Worm (Caenorhabditis elegans) whole organism, late embryonic: ENCODE results near the gene his-62.

Source experiments
- Y22D7AL.16 ChIP-seq: sonication (generic microtip); optimal IDR thresholded peaks from 2 replicates; lab custom pipeline; 2016; ENCODE audit warnings: missing genetic modification characterization, missing compliant biosample characterization
- ahr-1 ChIP-seq: sonication (generic microtip); optimal IDR thresholded peaks from 2 replicates; lab custom pipeline; 2016; ENCODE audit warnings: missing genetic modification characterization, missing compliant biosample characterization
- che-1 ChIP-seq: sonication (generic microtip); optimal IDR thresholded peaks from 2 replicates; lab custom pipeline; 2016; ENCODE audit warnings: mild to moderate bottlenecking, missing genetic modification characterization, missing compliant biosample characterization
- dmd-4 ChIP-seq: sonication (generic microtip); optimal IDR thresholded peaks from 2 replicates; lab custom pipeline; 2016; ENCODE audit warnings: borderline replicate concordance, missing genetic modification characterization, missing compliant biosample characterization
- elt-2 ChIP-seq: sonication (generic microtip); optimal IDR thresholded peaks from 2 replicates; lab custom pipeline; 2016; ENCODE audit warnings: missing genetic modification reagents, missing genetic modification characterization, missing compliant biosample characterization
- fkh-10 ChIP-seq: fragments of 150-350 bp; optimal IDR thresholded peaks from 2 replicates; lab custom pipeline; 2014; ENCODE audit warnings: missing biosample characterization, missing genetic modification reagents, missing genetic modification characterization
- hlh-13 ChIP-seq: fragments of 200-800 bp; sonication (Bioruptor generic); optimal IDR thresholded peaks from 2 replicates; lab custom pipeline; 2018; ENCODE audit warnings: mild to moderate bottlenecking, missing genetic modification characterization, missing compliant biosample characterization
- nhr-11 ChIP-seq: fragments of 150-350 bp; optimal IDR thresholded peaks from 2 replicates; lab custom pipeline; 2014; ENCODE audit warnings: missing biosample characterization, missing genetic modification characterization
- odd-2 ChIP-seq: sonication (generic microtip); optimal IDR thresholded peaks from 2 replicates; lab custom pipeline; 2017; ENCODE audit warnings: antibody characterized with exemption, mild to moderate bottlenecking, missing genetic modification characterization, missing compliant biosample characterization
- pqm-1 ChIP-seq: sonication (generic microtip); optimal IDR thresholded peaks from 2 replicates; lab custom pipeline; 2016; ENCODE audit warnings: missing genetic modification characterization, missing compliant biosample characterization
- sdc-2 ChIP-seq: sonication (generic microtip); optimal IDR thresholded peaks from 2 replicates; lab custom pipeline; 2016; ENCODE audit warnings: missing genotype, missing genetic modification characterization, missing compliant biosample characterization
- tbx-2 ChIP-seq: sonication (generic microtip); optimal IDR thresholded peaks from 2 replicates; lab custom pipeline; 2016; ENCODE audit warnings: missing genetic modification characterization, missing compliant biosample characterization
- tbx-7 ChIP-seq: sonication (generic microtip); optimal IDR thresholded peaks from 2 replicates; lab custom pipeline; 2016; ENCODE audit warnings: missing genotype, missing genetic modification characterization, missing compliant biosample characterization

ce11 chrIV:7497750-7498149 lies 11.4 kb downstream of the his-62 start, which contains the start of gene egas-4:
- TF ChIP-seq Y22D7AL.16 (tag; lab: Kevin White, UChicago), result no peak
- no peak for TF ChIP-seq nhr-11
- TF ChIP-seq ahr-1 (tag; lab: Kevin White, UChicago), result no peak
- no peak for TF ChIP-seq tbx-7 (tag; lab: Kevin White, UChicago)
- no peak for TF ChIP-seq che-1
- no peak for TF ChIP-seq tbx-2 (tag; lab: Kevin White, UChicago)
- TF ChIP-seq odd-2 (tag; lab: Kevin White, UChicago), result no peak
- TF ChIP-seq pqm-1 (tag; lab: Kevin White, UChicago), result no peak
- no peak for TF ChIP-seq hlh-13 (GFP tag; lab: Kevin White, UChicago)
- TF ChIP-seq elt-2, result no peak
- no peak for TF ChIP-seq dmd-4 (tag; lab: Kevin White, UChicago)
- no peak for TF ChIP-seq fkh-10
- TF ChIP-seq sdc-2, result no peak
